Worm (Caenorhabditis elegans): ENCODE results near the gene C25F9.16.

- TF ChIP-seq dpl-1 (GFP tag; optimal IDR thresholded peaks at IDR 0.05) (no peak), nhr-41 (GFP tag; IDR thresholded peaks at IDR 0.05) (no peak), mdl-1 (tag; optimal IDR thresholded peaks at IDR 0.05) (peak in 1 of 2 experiments; percentile 26), nhr-76 (tag; optimal IDR thresholded peaks at IDR 0.05) (no peak), ama-1 (optimal IDR thresholded peaks at IDR 0.05) (no peak), unc-130 (GFP tag; optimal IDR thresholded peaks at IDR 0.05) (no peak)
Observed at ce11 chrV:19391242-19391641, 42.9 kb upstream of the C25F9.16 start.
